Fruit fly (Drosophila melanogaster) whole organism, wandering third instar larva: ENCODE data around the gene Pgls.

Experiments used
- Abd-B ChIP-seq: fragments of >200 bp; optimal IDR thresholded peaks from 2 replicates; lab custom pipeline; 2017; ENCODE audit warnings: missing biosample characterization, missing genetic modification characterization
- CG9705 ChIP-seq: fragments of 200-800 bp; sonication (Bioruptor generic); optimal IDR thresholded peaks from 2 replicates; lab custom pipeline; 2018; ENCODE audit warnings: missing biosample characterization, mild to moderate bottlenecking, missing genetic modification characterization
- GATAd ChIP-seq: sonication (Bioruptor generic); optimal IDR thresholded peaks from 2 replicates; lab custom pipeline; 2016; ENCODE audit warnings: missing biosample characterization, missing genetic modification characterization
- HLH106 ChIP-seq: fragments of 200-800 bp; optimal IDR thresholded peaks from 3 replicates; lab custom pipeline; 2019; ENCODE audit warnings: missing biosample characterization, mild to moderate bottlenecking, missing genetic modification characterization, moderate library complexity
- Hnf4 ChIP-seq: fragments of 200-800 bp; sonication (Bioruptor generic); optimal IDR thresholded peaks from 2 replicates; lab custom pipeline; 2016; ENCODE audit warnings: missing biosample characterization, mild to moderate bottlenecking, missing genetic modification characterization
- Hr78 ChIP-seq: fragments of >200 bp; optimal IDR thresholded peaks from 2 replicates; lab custom pipeline; 2017; ENCODE audit warnings: missing biosample characterization, missing genetic modification characterization
- Mio ChIP-seq: sonication (Bioruptor generic); optimal IDR thresholded peaks from 2 replicates; lab custom pipeline; 2016; ENCODE audit warnings: missing biosample characterization, missing genetic modification characterization
- Myc ChIP-seq: fragments of >200 bp; optimal IDR thresholded peaks from 2 replicates; lab custom pipeline; 2017
- N ChIP-seq: fragments of >200 bp; optimal IDR thresholded peaks from 2 replicates; lab custom pipeline; 2018; ENCODE audit warnings: missing biosample characterization, missing external identifiers, missing genetic modification characterization
- OdsH ChIP-seq: fragments of 200-800 bp; sonication (Bioruptor generic); optimal IDR thresholded peaks from 2 replicates; lab custom pipeline; 2016; ENCODE audit warnings: missing biosample characterization, mild to moderate bottlenecking, missing genetic modification characterization
- Rel ChIP-seq, 2 experiments: fragments of 200-800 bp; sonication (Bioruptor generic) in 1 of 2; optimal IDR thresholded peaks; 2 replicates in 1 of 2; 3 replicates in 1 of 2; lab custom pipeline; 2016 to 2019; ENCODE audit warnings: mild to moderate bottlenecking in 2 of 2, missing biosample characterization in 2 of 2, missing genetic modification characterization in 2 of 2, moderate library complexity in 1 of 2
- Sp1 ChIP-seq: fragments of 200-800 bp; sonication (Bioruptor generic); optimal IDR thresholded peaks from 3 replicates; lab custom pipeline; 2019; ENCODE audit warnings: missing biosample characterization, mild to moderate bottlenecking, missing genetic modification characterization, moderate library complexity
- br ChIP-seq: fragments of 200-800 bp; sonication (Bioruptor generic); optimal IDR thresholded peaks from 2 replicates; lab custom pipeline; 2016; ENCODE audit warnings: missing biosample characterization, missing genetic modification characterization
- brk ChIP-seq: fragments of 200-800 bp; sonication (Bioruptor generic); optimal IDR thresholded peaks from 2 replicates; lab custom pipeline; 2016; ENCODE audit warnings: missing biosample characterization, mild to moderate bottlenecking, missing genetic modification characterization
- dl ChIP-seq, 2 experiments: fragments of 175-275, 200-275 bp in 1 of 2; fragments of 200-275 bp in 1 of 2; sonication (Bioruptor generic); optimal IDR thresholded peaks; lab custom pipeline; 2018; ENCODE audit warnings: mild to moderate bottlenecking in 2 of 2, missing biosample characterization in 2 of 2, missing genetic modification characterization in 2 of 2, moderate library complexity in 2 of 2; ENCODE audit not compliant: partially characterized antibody in 2 of 2, insufficient read depth in 1 of 2
- dmrt93B ChIP-seq: fragments of 200-800 bp; sonication (Bioruptor generic); optimal IDR thresholded peaks from 2 replicates; lab custom pipeline; 2018; ENCODE audit warnings: missing biosample characterization, mild to moderate bottlenecking, missing genetic modification characterization
- dsf ChIP-seq: sonication (Bioruptor generic); optimal IDR thresholded peaks from 2 replicates; lab custom pipeline; 2016; ENCODE audit warnings: missing biosample characterization, missing genetic modification characterization, borderline replicate concordance
- ey ChIP-seq: fragments of 200-800 bp; sonication (Bioruptor generic); optimal IDR thresholded peaks from 2 replicates; lab custom pipeline; 2016; ENCODE audit warnings: missing biosample characterization, missing genetic modification characterization
- foxo ChIP-seq, 2 experiments: fragments of 200-800 bp; sonication (Bioruptor generic); optimal IDR thresholded peaks; 2 replicates in 1 of 2; 3 replicates in 1 of 2; lab custom pipeline; 2016 to 2017; ENCODE audit warnings: missing biosample characterization in 2 of 2, missing genetic modification characterization in 2 of 2
- fru ChIP-seq: fragments of 200-800 bp; sonication (Bioruptor generic); optimal IDR thresholded peaks from 3 replicates; lab custom pipeline; 2016; ENCODE audit warnings: missing biosample characterization, mild to moderate bottlenecking, missing genetic modification characterization
- h ChIP-seq: fragments of 200-800 bp; sonication (Bioruptor generic); optimal IDR thresholded peaks from 3 replicates; lab custom pipeline; 2016; ENCODE audit warnings: missing biosample characterization, mild to moderate bottlenecking, missing genetic modification characterization
- jim ChIP-seq: fragments of 175-275, 200-325 bp; sonication (Bioruptor generic); optimal IDR thresholded peaks from 2 replicates; lab custom pipeline; 2016; ENCODE audit warnings: missing biosample characterization, mild to moderate bottlenecking, missing genetic modification characterization
- lola ChIP-seq: fragments of >200 bp; optimal IDR thresholded peaks from 2 replicates; lab custom pipeline; 2017; ENCODE audit warnings: missing biosample characterization, missing genetic modification characterization
- pan ChIP-seq: fragments of >200 bp; optimal IDR thresholded peaks from 2 replicates; lab custom pipeline; 2017
- psq ChIP-seq: fragments of 200-800 bp; sonication (Bioruptor generic); optimal IDR thresholded peaks from 3 replicates; lab custom pipeline; 2017; ENCODE audit warnings: missing biosample characterization, mild to moderate bottlenecking, missing genetic modification characterization, moderate library complexity
- rgr ChIP-seq: fragments of 200-800 bp; sonication (Bioruptor generic); optimal IDR thresholded peaks from 3 replicates; lab custom pipeline; 2016; ENCODE audit warnings: missing biosample characterization, mild to moderate bottlenecking, missing genetic modification characterization
- sv ChIP-seq: fragments of 200-800 bp; sonication (Bioruptor generic); optimal IDR thresholded peaks from 3 replicates; lab custom pipeline; 2016; ENCODE audit warnings: missing biosample characterization, missing genetic modification characterization
- tai ChIP-seq: sonication (Bioruptor generic); optimal IDR thresholded peaks from 2 replicates; lab custom pipeline; 2016; ENCODE audit warnings: missing biosample characterization, missing genetic modification characterization
- usp ChIP-seq: fragments of >200 bp; optimal IDR thresholded peaks from 2 replicates; lab custom pipeline; 2017; ENCODE audit warnings: missing biosample characterization, missing genetic modification characterization
- woc ChIP-seq: sonication (Bioruptor generic); optimal IDR thresholded peaks from 2 replicates; lab custom pipeline; 2016; ENCODE audit warnings: missing biosample characterization, mild to moderate bottlenecking, missing genetic modification characterization

Gene Pgls

dm6 chrX:10841717-10842255 is 5.5 kb upstream of the Pgls start, which contains the start of gene CG15209 (continued):
- TF ChIP-seq tai (GFP tag; lab: Kevin White, UChicago), result no peak

dm6 chrX:10844807-10845206 is 2.4 kb upstream of the Pgls start, which contains the start of gene CG32669:
CG32669 (minus strand) TSS chrX:10845081.
- TF ChIP-seq Hnf4 (GFP tag; lab: Kevin White, UChicago) (no peak), dmrt93B (GFP tag; lab: Kevin White, UChicago) (no peak), woc (GFP tag; lab: Kevin White, UChicago) (no peak), Rel (GFP tag; optimal IDR thresholded peaks at IDR 0.05; lab: Kevin White, UChicago) (no peak), Rel (tag; optimal IDR thresholded peaks at IDR 0.05; lab: Kevin White, UChicago) (no peak), dl (GFP tag; optimal IDR thresholded peaks at IDR 0.05; lab: Kevin White, UChicago; ENCODE audit: insufficient read depth in 1 of 2, partially characterized antibody in 2 of 2) (no peak), N (GFP tag; lab: Kevin White, UChicago) (no peak), OdsH (GFP tag; lab: Kevin White, UChicago) (no peak), Hr78 (GFP tag; lab: Kevin White, UChicago) (no peak)

- TF ChIP-seq Rel (GFP tag; optimal IDR thresholded peaks at IDR 0.05; lab: Kevin White, UChicago) (no peak), Rel (tag; optimal IDR thresholded peaks at IDR 0.05; lab: Kevin White, UChicago) (peak; percentile 33), dmrt93B (GFP tag; lab: Kevin White, UChicago) (no peak)
Observed at dm6 chrX:10845256-10845655, 2.0 kb upstream of the Pgls start.

dm6 chrX:10846972-10847435 is 234 bp upstream of the Pgls start, which contains the start of gene sbr:
sbr (minus strand) TSS chrX:10847092.
- TF ChIP-seq foxo (GFP tag; optimal IDR thresholded peaks at IDR 0.05; lab: Kevin White, UChicago), result peak in 1 of 2 experiments; percentile 31
- no peak for TF ChIP-seq dsf (GFP tag; lab: Kevin White, UChicago)
- peak; percentile 71 for TF ChIP-seq woc (GFP tag; lab: Kevin White, UChicago)
- TF ChIP-seq ey (GFP tag; lab: Kevin White, UChicago), result peak; percentile 11
- peak; percentile 57 for TF ChIP-seq HLH106 (tag; lab: Kevin White, UChicago)
- TF ChIP-seq GATAd (GFP tag; lab: Kevin White, UChicago), result no peak
- peak; percentile 76 for TF ChIP-seq Myc
- no peak for TF ChIP-seq Mio (GFP tag; lab: Kevin White, UChicago)
- TF ChIP-seq fru (GFP tag; lab: Kevin White, UChicago), result peak; percentile 28
- peak; percentile 51 for TF ChIP-seq rgr (GFP tag; lab: Kevin White, UChicago)
- peak; percentile 8 for TF ChIP-seq psq (GFP tag; lab: Kevin White, UChicago)
- peak; percentile 53 for TF ChIP-seq h (GFP tag; lab: Kevin White, UChicago)
- peak; percentile 18 for TF ChIP-seq Sp1 (GFP tag; lab: Kevin White, UChicago)

dm6 chrX:10847447-10847846 is 209 bp downstream of the Pgls start:
- no peak for TF ChIP-seq lola
- no peak for TF ChIP-seq CG9705 (GFP tag; lab: Kevin White, UChicago)
- TF ChIP-seq woc (GFP tag; lab: Kevin White, UChicago), result no peak
- no peak for TF ChIP-seq fru (GFP tag; lab: Kevin White, UChicago)
- TF ChIP-seq br (GFP tag; lab: Kevin White, UChicago), result no peak
- TF ChIP-seq Abd-B (GFP tag; lab: Kevin White, UChicago), result no peak
- no peak for TF ChIP-seq dl (GFP tag; optimal IDR thresholded peaks at IDR 0.05; lab: Kevin White, UChicago; ENCODE audit: insufficient read depth in 1 of 2, partially characterized antibody in 2 of 2)
- no peak for TF ChIP-seq rgr (GFP tag; lab: Kevin White, UChicago)
- no peak for TF ChIP-seq tai (GFP tag; lab: Kevin White, UChicago)
- no peak for TF ChIP-seq brk (GFP tag; lab: Kevin White, UChicago)
- no peak for TF ChIP-seq usp (GFP tag; lab: Kevin White, UChicago)
- TF ChIP-seq psq (GFP tag; lab: Kevin White, UChicago), result no peak
- TF ChIP-seq h (GFP tag; lab: Kevin White, UChicago), result no peak
- no peak for TF ChIP-seq N (GFP tag; lab: Kevin White, UChicago)
- no peak for TF ChIP-seq OdsH (GFP tag; lab: Kevin White, UChicago)
- no peak for TF ChIP-seq foxo (GFP tag; optimal IDR thresholded peaks at IDR 0.05; lab: Kevin White, UChicago)
- TF ChIP-seq sv, result no peak
- no peak for TF ChIP-seq pan
- TF ChIP-seq jim (GFP tag; lab: Kevin White, UChicago), result no peak
